Worm (Caenorhabditis elegans): ENCODE results near the gene rabx-5.

DNA sequence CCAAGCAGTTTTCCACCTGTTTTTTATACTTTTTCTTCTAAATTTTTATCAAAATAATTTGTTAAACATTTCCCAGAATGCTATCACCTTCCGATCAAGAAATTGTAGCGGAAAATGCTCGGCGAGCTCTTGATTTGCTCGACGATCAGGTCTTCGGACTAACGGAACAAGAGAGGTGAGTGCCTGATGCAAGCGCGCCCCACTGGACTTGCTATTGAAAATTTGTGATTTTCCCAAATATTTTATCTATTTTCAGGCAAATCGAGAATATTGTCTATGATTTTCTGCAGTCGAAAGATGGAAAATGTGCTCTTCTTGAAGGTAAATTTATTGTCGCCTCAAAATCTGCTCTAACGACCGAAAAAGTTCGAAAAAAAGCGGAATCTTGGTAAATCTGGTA is 40.9 kb downstream of the rabx-5 start, which contains the start of gene orc-4:
- TF ChIP-seq ama-1 (optimal IDR thresholded peaks at IDR 0.05), result no peak
- no peak for TF ChIP-seq zag-1 (tag; optimal IDR thresholded peaks at IDR 0.05)
- TF ChIP-seq nhr-237 (tag; optimal IDR thresholded peaks at IDR 0.05), result no peak
- TF ChIP-seq unc-62 (GFP tag; optimal IDR thresholded peaks at IDR 0.05), result no peak
- peak; percentile 6 for TF ChIP-seq pha-4 (tag; optimal IDR thresholded peaks at IDR 0.05)
- TF ChIP-seq mdl-1 (tag; optimal IDR thresholded peaks at IDR 0.05), result no peak
- no peak for TF ChIP-seq ZK546.5 (tag; optimal IDR thresholded peaks at IDR 0.05)
- TF ChIP-seq nhr-12 (tag; optimal IDR thresholded peaks at IDR 0.05), result no peak
- no peak for TF ChIP-seq ztf-11 (tag; optimal IDR thresholded peaks at IDR 0.05)
- no peak for TF ChIP-seq aly-2 (tag; optimal IDR thresholded peaks at IDR 0.05)
- no peak for TF ChIP-seq nhr-77 (tag; optimal IDR thresholded peaks at IDR 0.05)
- TF ChIP-seq nhr-76 (tag; optimal IDR thresholded peaks at IDR 0.05), result no peak
- no peak for TF ChIP-seq hmg-11 (tag; optimal IDR thresholded peaks at IDR 0.05)
- no peak for TF ChIP-seq elt-1 (tag; optimal IDR thresholded peaks at IDR 0.05)

Measured in whole organism, L3 larva.